Fruit fly (Drosophila melanogaster) ovary, adult (tissue): ENCODE results near the gene mthl2.

Experiments
- CG17801 ChIP-seq: fragments of 200-800 bp; optimal IDR thresholded peaks from 2 replicates; lab custom pipeline; 2019; ENCODE audit warnings: missing biosample characterization, mild to moderate bottlenecking, missing genetic modification characterization, moderate library complexity; ENCODE audit not compliant: partially characterized antibody

mthl2 gene

DNA sequence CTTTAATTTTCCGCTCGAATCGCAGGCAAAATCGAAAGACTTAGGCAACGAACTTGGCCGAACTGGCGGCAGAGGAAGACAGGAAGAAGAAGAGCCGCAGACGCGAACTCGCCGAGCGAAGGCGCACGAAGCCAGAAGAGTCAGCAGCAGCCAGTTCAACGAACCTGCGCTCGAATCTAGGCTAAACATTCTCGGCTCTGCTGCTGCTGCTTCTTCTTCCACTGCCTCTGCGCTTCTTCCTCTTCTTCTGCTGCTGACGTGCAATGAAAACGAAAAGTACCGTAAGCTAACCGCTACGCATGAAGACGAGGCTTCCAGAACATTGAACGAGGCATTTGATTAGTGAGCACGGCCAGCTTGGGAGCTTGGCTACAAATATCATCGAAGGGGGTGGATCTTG lies 11.9 kb downstream of the mthl2 start:
- no peak for TF ChIP-seq CG17801 (GFP tag; lab: Kevin White, UChicago)

DNA sequence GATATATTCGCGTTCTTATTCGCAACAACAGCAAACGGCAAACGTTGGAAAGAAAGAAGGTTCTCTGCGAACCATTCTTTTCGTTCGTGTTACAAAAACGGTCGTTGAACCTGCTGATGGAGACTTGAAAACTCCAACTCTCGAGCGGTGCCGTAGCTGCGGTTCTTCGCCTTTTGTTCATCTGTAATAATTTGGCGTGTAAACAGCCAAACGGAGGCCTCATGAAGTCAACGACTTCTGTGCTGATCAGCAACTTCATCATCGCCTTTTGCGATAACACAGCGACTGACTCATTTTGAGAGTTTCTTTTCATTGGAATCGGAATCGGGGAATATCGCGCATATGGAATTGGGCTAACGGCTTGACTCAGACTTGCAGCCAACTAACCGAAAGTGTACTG lies 12.8 kb downstream of the mthl2 start:
- no peak for TF ChIP-seq CG17801 (GFP tag; lab: Kevin White, UChicago)

- no peak for TF ChIP-seq CG17801 (GFP tag; lab: Kevin White, UChicago)
These were observed 14.1 kb downstream of the mthl2 start for dm6 chr3L:5618697-5619096.

dm6 chr3L:5621506-5621905 lies 16.9 kb downstream of the mthl2 start:
- no peak for TF ChIP-seq CG17801 (GFP tag; lab: Kevin White, UChicago)

dm6 chr3L:5621908-5622307 lies 17.3 kb downstream of the mthl2 start:
- no peak for TF ChIP-seq CG17801 (GFP tag; lab: Kevin White, UChicago)

DNA sequence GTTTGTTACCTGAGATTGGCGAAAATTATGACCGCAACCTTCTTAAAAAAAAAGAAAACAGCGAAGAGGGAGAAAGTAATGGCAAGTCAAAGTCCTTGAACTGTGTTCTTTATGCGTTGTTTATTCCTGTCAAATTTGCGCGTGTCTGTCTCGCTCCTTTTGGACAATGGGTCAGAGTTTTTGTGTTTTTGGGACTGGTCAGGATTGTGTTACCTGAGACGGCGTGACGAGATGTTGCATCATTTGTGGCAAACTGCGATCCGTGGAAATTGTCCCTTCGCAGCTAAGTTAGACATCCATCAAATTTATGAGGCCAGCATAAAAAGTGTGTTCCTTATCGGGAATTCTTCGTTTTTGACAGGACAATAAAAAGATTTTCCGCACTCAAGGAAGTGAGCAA lies 18.7 kb downstream of the mthl2 start:
- TF ChIP-seq CG17801 (GFP tag; lab: Kevin White, UChicago): no peak

dm6 chr3L:5625121-5625667 lies 20.6 kb downstream of the mthl2 start:
- no peak for TF ChIP-seq CG17801 (GFP tag; lab: Kevin White, UChicago)

dm6 chr3L:5626465-5626864 lies 21.9 kb downstream of the mthl2 start:
- TF ChIP-seq CG17801 (GFP tag; lab: Kevin White, UChicago): no peak

dm6 chr3L:5627816-5628215 lies 23.2 kb downstream of the mthl2 start:
- TF ChIP-seq CG17801 (GFP tag; lab: Kevin White, UChicago): no peak

dm6 chr3L:5630176-5630583 lies 25.6 kb downstream of the mthl2 start:
- no peak for TF ChIP-seq CG17801 (GFP tag; lab: Kevin White, UChicago)

dm6 chr3L:5630608-5631080 lies 26.1 kb downstream of the mthl2 start, which contains the start of gene Blimp-1:
Blimp-1 (plus strand) TSS chr3L:5630983.
- no peak for TF ChIP-seq CG17801 (GFP tag; lab: Kevin White, UChicago)

DNA sequence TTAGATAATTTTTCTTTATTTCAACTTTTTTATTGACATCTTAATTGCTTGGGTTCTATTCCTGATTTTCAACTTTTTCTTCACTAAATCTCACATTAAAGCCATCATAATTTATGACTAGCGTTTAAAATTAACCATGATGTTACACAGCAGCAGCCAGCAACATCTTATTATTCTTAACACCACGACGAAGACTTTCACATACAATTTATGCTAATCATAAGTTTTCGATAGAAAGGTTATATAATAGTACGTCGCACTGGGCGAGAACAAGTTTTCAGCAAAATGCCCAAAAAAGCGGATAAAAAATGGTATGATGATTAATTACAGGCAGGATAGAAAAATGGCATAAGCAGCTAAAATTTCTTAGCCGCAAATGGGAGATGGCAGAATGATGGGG lies 27.3 kb downstream of the mthl2 start:
- no peak for TF ChIP-seq CG17801 (GFP tag; lab: Kevin White, UChicago)

DNA sequence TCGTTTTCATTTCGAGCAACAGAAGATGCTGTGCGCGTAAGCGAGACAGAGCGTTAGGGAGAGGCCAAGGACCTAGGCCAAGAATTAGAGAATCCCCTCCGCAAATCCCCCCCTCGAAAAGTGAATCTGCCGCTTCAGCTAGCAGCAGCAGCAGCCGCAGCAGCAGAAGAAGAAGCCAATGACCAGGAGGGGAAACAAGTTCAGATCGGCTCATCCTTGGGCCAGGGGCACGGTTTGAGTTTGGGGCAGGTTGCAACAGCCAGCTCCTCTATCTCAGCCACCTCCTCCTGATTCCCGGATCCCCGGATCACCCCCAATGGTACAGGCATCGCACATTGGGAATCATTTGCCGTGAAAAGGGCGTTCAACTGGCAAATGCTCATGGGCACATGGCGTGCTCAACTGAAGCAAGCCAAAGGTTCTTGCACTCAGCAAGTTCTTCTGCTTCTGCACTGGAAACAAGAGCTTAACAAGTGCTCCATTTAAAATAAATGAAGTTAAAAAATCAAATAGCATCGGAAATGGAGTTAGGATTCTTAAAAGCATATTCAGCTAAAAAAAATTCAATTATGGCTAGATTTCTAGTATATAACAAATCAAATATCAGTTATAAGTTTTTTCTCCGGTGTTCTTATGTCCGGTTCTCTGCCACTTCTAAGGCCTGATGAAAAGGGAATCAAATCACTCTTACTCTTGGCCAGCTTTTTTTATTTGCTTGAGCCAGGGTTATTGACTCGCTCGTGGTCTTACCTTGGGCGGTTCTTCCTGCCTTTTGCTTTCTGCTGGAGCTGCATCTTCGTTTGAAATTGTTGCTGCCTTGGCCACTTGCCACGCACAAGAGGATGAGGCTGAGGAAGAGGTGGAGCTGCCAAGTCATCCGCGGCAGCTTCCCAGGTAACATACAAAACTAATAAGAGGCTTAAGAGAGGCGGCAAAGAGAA lies 28.9 kb downstream of the mthl2 start:
- TF ChIP-seq CG17801 (GFP tag; lab: Kevin White, UChicago): no peak

- no peak for TF ChIP-seq CG17801 (GFP tag; lab: Kevin White, UChicago)
These were observed 29.8 kb downstream of the mthl2 start for dm6 chr3L:5634188-5634894.
